Worm (Caenorhabditis elegans) whole organism, early embryonic: Measurements from ENCODE around the gene srj-22.

Experiments
- B0310.2 ChIP-seq: sonication (generic microtip); optimal IDR thresholded peaks from 2 replicates; lab custom pipeline; 2016; ENCODE audit warnings: mild to moderate bottlenecking, missing genetic modification characterization, missing compliant biosample characterization
- aly-1 ChIP-seq: sonication (generic microtip); optimal IDR thresholded peaks from 2 replicates; lab custom pipeline; 2016; ENCODE audit warnings: missing genetic modification characterization, missing compliant biosample characterization
- ama-1 ChIP-seq: fragments of 150-350 bp; optimal IDR thresholded peaks from 2 replicates; lab custom pipeline; 2014
- ceh-36 ChIP-seq: sonication (generic microtip); optimal IDR thresholded peaks from 2 replicates; lab custom pipeline; 2016; ENCODE audit warnings: missing genetic modification characterization, inconsistent platforms, missing compliant biosample characterization
- hmg-4 ChIP-seq: fragments of 200-800 bp; sonication (Bioruptor generic); optimal IDR thresholded peaks from 2 replicates; lab custom pipeline; 2018; ENCODE audit warnings: mild to moderate bottlenecking, missing genetic modification characterization, missing compliant biosample characterization
- pes-1 ChIP-seq: fragments of 200-800 bp; sonication (Bioruptor generic); IDR thresholded peaks from 2 replicates; pipeline ENCODE4 v1.3.6; 2022; ENCODE audit warnings: missing genetic modification reagents, missing genetic modification characterization, missing compliant biosample characterization
- tbx-37 ChIP-seq: fragments of 200-800 bp; sonication (Bioruptor generic); conservative IDR thresholded peaks from 2 replicates; pipeline ENCODE4 v1.3.6; 2022; ENCODE audit warnings: missing genetic modification reagents, missing genetic modification characterization, missing compliant biosample characterization

DNA sequence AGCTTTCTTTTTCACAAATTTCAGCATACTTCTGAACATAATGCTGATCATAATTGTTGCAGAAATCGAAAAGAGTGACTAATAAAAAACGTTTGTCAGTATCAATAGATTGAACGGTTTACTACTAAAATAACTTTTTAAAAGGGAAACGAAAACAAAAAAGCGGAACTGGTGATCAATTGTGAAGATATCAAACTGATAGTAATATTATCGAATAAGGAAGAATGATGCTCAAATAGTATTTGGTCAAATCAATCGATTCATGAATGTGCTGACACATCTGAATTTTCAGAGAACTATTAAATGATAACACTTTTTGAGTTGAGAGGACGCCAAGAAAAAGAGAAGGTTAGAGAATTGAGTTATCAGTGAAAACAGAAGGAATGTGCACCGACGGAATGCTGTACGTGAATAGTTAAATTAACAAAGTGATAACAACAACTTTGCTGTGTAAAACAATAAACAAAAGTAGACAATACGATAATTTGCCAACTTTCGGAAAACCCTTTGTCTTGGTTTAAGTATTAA lies 33.0 kb upstream of the srj-22 start, which contains the start of gene D1054.5:
- TF ChIP-seq tbx-37 (no peak), hmg-4 (GFP tag; lab: Kevin White, UChicago) (no peak), pes-1 (GFP tag; lab: Robert Waterston, UW) (no peak), ceh-36 (tag; lab: Kevin White, UChicago) (no peak), ama-1 (lab: Kevin White, UChicago) (no peak), aly-1 (tag; lab: Kevin White, UChicago) (no peak), B0310.2 (no peak)
